Fruit fly (Drosophila melanogaster) whole organism, adult: ENCODE measurements around the gene GstD9.
A peak's percentile ranks its signal among the peaks of the same experiment; 100 is the strongest.

Experiments
- Clk ChIP-seq: fragments of 200-800 bp; sonication (Bioruptor generic); optimal IDR thresholded peaks from 2 replicates; lab custom pipeline; 2017; ENCODE audit warnings: missing biosample characterization, missing genetic modification characterization
- kay ChIP-seq: fragments of 200-800 bp; sonication (Bioruptor generic); peaks from one replicate; lab custom pipeline; 2016; ENCODE audit warnings: missing biosample characterization, missing genetic modification characterization, borderline replicate concordance

- no peak for TF ChIP-seq Clk (GFP tag; lab: Kevin White, UChicago)
- TF ChIP-seq kay (GFP tag; lab: Kevin White, UChicago), result peak; percentile 54
Measured at dm6 chr3R:12344914-12345549, 22.3 kb downstream of the GstD9 start.
